Worm (Caenorhabditis elegans) whole organism, L2 larva: Measurements from ENCODE around the gene pycr-4.

Experiments used
- C34F6.9 ChIP-seq: fragments of 150-350 bp; optimal IDR thresholded peaks from 2 replicates; lab custom pipeline; 2014; ENCODE audit warnings: missing biosample characterization, missing genetic modification characterization
- F13H6.1 ChIP-seq: sonication (generic microtip); optimal IDR thresholded peaks from 2 replicates; lab custom pipeline; 2016; ENCODE audit warnings: missing genetic modification characterization, missing compliant biosample characterization
- R02D3.7 ChIP-seq: fragments of 150-350 bp; optimal IDR thresholded peaks from 2 replicates; lab custom pipeline; 2014; ENCODE audit warnings: missing biosample characterization, missing genetic modification characterization
- Y55F3AM.14 ChIP-seq: fragments of 200-800 bp; sonication (Bioruptor generic); optimal IDR thresholded peaks from 2 replicates; lab custom pipeline; 2018; ENCODE audit warnings: mild to moderate bottlenecking, missing genetic modification characterization, missing compliant biosample characterization
- ZK546.5 ChIP-seq: sonication (generic microtip); optimal IDR thresholded peaks from 2 replicates; lab custom pipeline; 2017; ENCODE audit warnings: missing biosample characterization, missing genetic modification characterization
- aly-2 ChIP-seq: fragments of 150-350 bp; optimal IDR thresholded peaks from 2 replicates; lab custom pipeline; 2014; ENCODE audit warnings: missing biosample characterization, missing genetic modification characterization
- ama-1 ChIP-seq: fragments of 150-350 bp; optimal IDR thresholded peaks from 2 replicates; lab custom pipeline; 2018; ENCODE audit warnings: inconsistent platforms
- blmp-1 ChIP-seq: sonication (generic microtip); optimal IDR thresholded peaks from 2 replicates; lab custom pipeline; 2017; ENCODE audit warnings: missing genetic modification characterization, mild to moderate bottlenecking, missing compliant biosample characterization, antibody characterized with exemption, moderate library complexity; ENCODE audit not compliant: insufficient read depth
- ceh-82 ChIP-seq: fragments of 150-350 bp; optimal IDR thresholded peaks from 2 replicates; lab custom pipeline; 2014; ENCODE audit warnings: missing biosample characterization, missing genetic modification characterization
- dmd-4 ChIP-seq: sonication (generic microtip); optimal IDR thresholded peaks from 2 replicates; lab custom pipeline; 2017; ENCODE audit warnings: missing biosample characterization, missing genetic modification characterization
- egl-27 ChIP-seq: sonication (generic microtip); optimal IDR thresholded peaks from 3 replicates; lab custom pipeline; 2017; ENCODE audit warnings: missing biosample characterization, missing genetic modification reagents, missing genetic modification characterization
- elt-3 ChIP-seq: sonication (generic microtip); optimal IDR thresholded peaks from 2 replicates; lab custom pipeline; 2017; ENCODE audit warnings: missing biosample characterization, missing genetic modification characterization
- fos-1 ChIP-seq: fragments of 150-350 bp; optimal IDR thresholded peaks from 2 replicates; lab custom pipeline; 2014; ENCODE audit warnings: missing biosample characterization, missing genetic modification characterization
- lin-11 ChIP-seq: fragments of 150-350 bp; sonication (generic microtip); optimal IDR thresholded peaks from 2 replicates; lab custom pipeline; 2014; ENCODE audit warnings: missing biosample characterization, missing genetic modification characterization, inconsistent platforms, mixed read lengths
- lin-13 ChIP-seq: fragments of 150-350 bp; optimal IDR thresholded peaks from 2 replicates; lab custom pipeline; 2014; ENCODE audit warnings: missing biosample characterization, missing genetic modification reagents, missing genetic modification characterization
- lsy-2 ChIP-seq, 2 experiments: fragments of 150-350 bp in 1 of 2; sonication (generic microtip) in 1 of 2; optimal IDR thresholded peaks; 2 replicates each; lab custom pipeline; 2014 to 2017; ENCODE audit warnings: missing biosample characterization in 2 of 2, missing genetic modification characterization in 2 of 2
- mab-5 ChIP-seq: fragments of 150-350 bp; optimal IDR thresholded peaks from 2 replicates; lab custom pipeline; 2014; ENCODE audit warnings: missing biosample characterization, missing genetic modification characterization
- mbf-1 ChIP-seq: sonication (generic microtip); optimal IDR thresholded peaks from 2 replicates; lab custom pipeline; 2017; ENCODE audit warnings: missing biosample characterization, missing genetic modification characterization
- nhr-11 ChIP-seq: fragments of 150-350 bp; optimal IDR thresholded peaks from 2 replicates; lab custom pipeline; 2014; ENCODE audit warnings: missing biosample characterization, missing genetic modification characterization
- nhr-21 ChIP-seq: fragments of 150-350 bp; optimal IDR thresholded peaks from 2 replicates; lab custom pipeline; 2014; ENCODE audit warnings: missing biosample characterization, missing genetic modification characterization
- nhr-23 ChIP-seq: fragments of 150-350 bp; optimal IDR thresholded peaks from 2 replicates; lab custom pipeline; 2014; ENCODE audit warnings: missing biosample characterization, missing genetic modification reagents, missing genetic modification characterization
- nhr-237 ChIP-seq: fragments of 150-350 bp; optimal IDR thresholded peaks from 2 replicates; lab custom pipeline; 2014; ENCODE audit warnings: missing biosample characterization, missing genetic modification characterization
- nhr-25 ChIP-seq: fragments of 150-350 bp; sonication (generic microtip); optimal IDR thresholded peaks from 3 replicates; lab custom pipeline; 2014; ENCODE audit warnings: missing biosample characterization, missing genetic modification characterization
- nhr-6 ChIP-seq: fragments of 150-350 bp; optimal IDR thresholded peaks from 2 replicates; lab custom pipeline; 2014; ENCODE audit warnings: missing biosample characterization, missing genetic modification characterization
- sem-4 ChIP-seq: fragments of 150-350 bp; optimal IDR thresholded peaks from 2 replicates; lab custom pipeline; 2014; ENCODE audit warnings: missing biosample characterization, missing genetic modification reagents, missing genetic modification characterization
- skn-1 ChIP-seq: sonication (generic microtip); optimal IDR thresholded peaks from 2 replicates; lab custom pipeline; 2017; ENCODE audit warnings: missing biosample characterization, missing genetic modification characterization
- sma-3 ChIP-seq: sonication (generic microtip); optimal IDR thresholded peaks from 2 replicates; lab custom pipeline; 2016; ENCODE audit warnings: missing genetic modification reagents, missing genetic modification characterization, missing compliant biosample characterization
- sma-9 ChIP-seq, 2 experiments: fragments of 150-350 bp in 1 of 2; sonication (generic microtip) in 1 of 2; optimal IDR thresholded peaks; 2 replicates each; lab custom pipeline; 2014 to 2016; ENCODE audit warnings: missing genetic modification characterization in 2 of 2, mild to moderate bottlenecking in 1 of 2, missing biosample characterization in 1 of 2, missing compliant biosample characterization in 1 of 2, missing genetic modification reagents in 1 of 2, moderate library complexity in 1 of 2
- snpc-4 ChIP-seq: fragments of 150-350 bp; optimal IDR thresholded peaks from 2 replicates; lab custom pipeline; 2014; ENCODE audit warnings: missing biosample characterization, missing genetic modification characterization
- unc-55 ChIP-seq: fragments of 150-350 bp; sonication (generic microtip); optimal IDR thresholded peaks from 3 replicates; lab custom pipeline; 2014; ENCODE audit warnings: missing biosample characterization, missing genetic modification reagents, missing genetic modification characterization
- unc-62 ChIP-seq: fragments of 150-350 bp; optimal IDR thresholded peaks from 2 replicates; lab custom pipeline; 2014; ENCODE audit warnings: missing biosample characterization, missing genetic modification reagents, missing genetic modification characterization
- zag-1 ChIP-seq: fragments of 150-350 bp; optimal IDR thresholded peaks from 2 replicates; lab custom pipeline; 2014; ENCODE audit warnings: missing biosample characterization, missing genetic modification characterization
- ztf-11 ChIP-seq: sonication (generic microtip); optimal IDR thresholded peaks from 2 replicates; lab custom pipeline; 2017; ENCODE audit warnings: missing biosample characterization, missing genetic modification characterization
- ztf-4 ChIP-seq: fragments of 150-350 bp; optimal IDR thresholded peaks from 2 replicates; lab custom pipeline; 2014; ENCODE audit warnings: missing biosample characterization, missing genetic modification characterization

Gene pycr-4

ce11 chrIV:7501337-7501736 lies 24.2 kb upstream of the pycr-4 start, which contains the start of gene F55G1.15:
F55G1.15 (minus strand) TSS chrIV:7501437.
- TF ChIP-seq mbf-1 (tag; lab: Kevin White, UChicago): no peak
- TF ChIP-seq skn-1 (tag; lab: Kevin White, UChicago): no peak
- TF ChIP-seq aly-2 (tag; lab: Kevin White, UChicago): no peak
- no peak for TF ChIP-seq nhr-6
- no peak for TF ChIP-seq unc-55 (GFP tag; lab: Kevin White, UChicago)
- no peak for TF ChIP-seq ceh-82
- no peak for TF ChIP-seq lsy-2 (tag; optimal IDR thresholded peaks at IDR 0.05; lab: Kevin White, UChicago)
- TF ChIP-seq mab-5 (tag; lab: Kevin White, UChicago): no peak
- no peak for TF ChIP-seq F13H6.1 (tag; lab: Kevin White, UChicago)
- TF ChIP-seq ama-1 (lab: Kevin White, UChicago): no peak
- TF ChIP-seq nhr-11 (tag; lab: Kevin White, UChicago): no peak
- no peak for TF ChIP-seq zag-1 (tag; lab: Kevin White, UChicago)
- TF ChIP-seq nhr-21: no peak
- TF ChIP-seq ZK546.5: no peak
- no peak for TF ChIP-seq sem-4 (tag; lab: Kevin White, UChicago)
- TF ChIP-seq C34F6.9 (tag; lab: Kevin White, UChicago): no peak
- TF ChIP-seq egl-27 (tag; lab: Kevin White, UChicago): no peak
- TF ChIP-seq Y55F3AM.14 (GFP tag; lab: Kevin White, UChicago): no peak
- TF ChIP-seq sma-3 (GFP tag; lab: Kevin White, UChicago): no peak

- TF ChIP-seq ztf-11: no peak
These were observed 23.8 kb upstream of the pycr-4 start for ce11 chrIV:7500924-7501323.

DNA sequence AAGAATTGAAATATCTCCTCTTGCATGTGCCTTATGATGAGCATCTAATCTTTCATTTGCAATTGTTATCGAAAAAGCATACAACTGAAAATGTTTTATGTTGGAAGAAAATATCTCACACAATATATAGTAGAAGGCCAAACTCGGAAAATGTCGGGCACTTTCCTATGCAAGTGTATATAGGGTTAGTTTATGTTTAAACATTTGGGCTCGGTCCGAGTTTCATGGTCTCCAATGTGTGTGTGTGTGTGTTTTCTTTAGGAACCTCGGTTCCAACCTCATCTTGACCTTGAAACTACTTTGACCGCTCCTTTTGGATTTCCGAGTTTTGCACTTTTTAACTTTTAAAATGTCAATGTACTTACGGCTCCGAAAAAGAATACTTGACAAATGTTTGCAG lies 22.2 kb upstream of the pycr-4 start:
- TF ChIP-seq unc-62 (GFP tag; lab: Kevin White, UChicago) (no peak), snpc-4 (tag; lab: Kevin White, UChicago) (peak; percentile 67)

DNA sequence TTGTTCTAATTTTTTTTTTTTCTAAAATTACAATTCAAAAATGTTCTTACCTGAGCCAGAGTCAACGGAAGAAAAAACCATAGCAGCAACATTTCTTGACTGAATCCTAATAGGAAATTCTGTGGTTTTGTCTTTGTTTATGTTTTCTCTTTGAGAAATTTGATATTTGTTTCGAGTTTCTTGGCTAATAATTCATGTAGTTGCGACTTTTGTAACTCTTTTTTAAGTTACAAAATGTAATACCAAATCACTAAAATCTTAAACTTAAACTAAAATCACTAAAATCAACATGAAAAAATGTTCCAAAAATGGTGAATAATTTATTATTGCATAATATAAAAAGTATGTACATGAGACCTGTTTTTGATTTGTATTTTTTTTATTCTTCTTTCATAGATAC lies 20.7 kb upstream of the pycr-4 start, which contains the start of gene egas-4:
Gene egas-4 (minus strand): TSS at position 101 of the 400 bp plus-strand sequence.
- TF ChIP-seq skn-1 (tag; lab: Kevin White, UChicago): no peak
- no peak for TF ChIP-seq nhr-25 (tag; lab: Kevin White, UChicago)
- no peak for TF ChIP-seq ama-1 (lab: Kevin White, UChicago)
- TF ChIP-seq ztf-4: no peak
- TF ChIP-seq nhr-237: no peak
- no peak for TF ChIP-seq lsy-2 (tag; optimal IDR thresholded peaks at IDR 0.05; lab: Kevin White, UChicago)
- no peak for TF ChIP-seq fos-1 (tag; lab: Kevin White, UChicago)
- TF ChIP-seq Y55F3AM.14 (GFP tag; lab: Kevin White, UChicago): no peak
- TF ChIP-seq ceh-82: no peak

ce11 chrIV:7497205-7497604 lies 20.1 kb upstream of the pycr-4 start:
- no peak for TF ChIP-seq egl-27 (tag; lab: Kevin White, UChicago)
- peak; percentile 43 for TF ChIP-seq sma-9 (GFP tag; optimal IDR thresholded peaks at IDR 0.05; lab: Kevin White, UChicago)
- no peak for TF ChIP-seq sma-9 (tag; optimal IDR thresholded peaks at IDR 0.05; lab: Kevin White, UChicago)
- peak; percentile 39 for TF ChIP-seq fos-1 (tag; lab: Kevin White, UChicago)

DNA sequence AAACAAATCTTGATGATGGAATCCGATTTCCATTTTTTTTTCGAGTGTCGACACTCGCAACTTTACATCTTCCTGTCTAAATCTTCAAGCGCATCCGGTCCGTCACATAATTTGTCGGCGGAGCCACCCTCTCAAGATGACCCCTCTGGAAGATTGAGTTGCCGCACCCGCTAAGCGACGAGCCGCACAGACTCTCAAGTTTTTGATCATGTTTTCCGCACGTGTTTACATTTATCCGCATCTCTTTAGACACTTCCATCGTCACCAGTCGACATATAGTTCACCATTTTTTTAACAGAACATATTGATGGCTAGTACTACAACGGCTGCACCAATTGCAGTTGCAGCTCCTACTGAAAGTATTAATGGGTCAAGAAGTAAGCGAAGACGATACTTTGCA lies 14.4 kb upstream of the pycr-4 start, which contains the start of gene F55G1.1:
Gene F55G1.1 (plus strand): TSS at position 301 of the 400 bp plus-strand sequence.
- TF ChIP-seq ama-1 (lab: Kevin White, UChicago): no peak
- no peak for TF ChIP-seq ztf-11
- no peak for TF ChIP-seq dmd-4 (tag; lab: Kevin White, UChicago)
- TF ChIP-seq R02D3.7: no peak
- no peak for TF ChIP-seq skn-1 (tag; lab: Kevin White, UChicago)
- no peak for TF ChIP-seq nhr-237
- TF ChIP-seq lin-11 (tag; lab: Kevin White, UChicago): no peak
- TF ChIP-seq fos-1 (tag; lab: Kevin White, UChicago): no peak
- no peak for TF ChIP-seq blmp-1 (tag; lab: Kevin White, UChicago)
- TF ChIP-seq lsy-2 (tag; optimal IDR thresholded peaks at IDR 0.05; lab: Kevin White, UChicago): no peak
- TF ChIP-seq mab-5 (tag; lab: Kevin White, UChicago): no peak
- TF ChIP-seq lin-13 (GFP tag; lab: Kevin White, UChicago): no peak
- TF ChIP-seq nhr-23: no peak
- TF ChIP-seq sem-4 (tag; lab: Kevin White, UChicago): no peak
- TF ChIP-seq C34F6.9 (tag; lab: Kevin White, UChicago): no peak
- TF ChIP-seq zag-1 (tag; lab: Kevin White, UChicago): no peak
- TF ChIP-seq elt-3 (tag; lab: Kevin White, UChicago): no peak
- TF ChIP-seq, all 48 proteins: peak for 0
